ENCODE assay signal across 6 worm cellular contexts in the genomic region with DNA sequence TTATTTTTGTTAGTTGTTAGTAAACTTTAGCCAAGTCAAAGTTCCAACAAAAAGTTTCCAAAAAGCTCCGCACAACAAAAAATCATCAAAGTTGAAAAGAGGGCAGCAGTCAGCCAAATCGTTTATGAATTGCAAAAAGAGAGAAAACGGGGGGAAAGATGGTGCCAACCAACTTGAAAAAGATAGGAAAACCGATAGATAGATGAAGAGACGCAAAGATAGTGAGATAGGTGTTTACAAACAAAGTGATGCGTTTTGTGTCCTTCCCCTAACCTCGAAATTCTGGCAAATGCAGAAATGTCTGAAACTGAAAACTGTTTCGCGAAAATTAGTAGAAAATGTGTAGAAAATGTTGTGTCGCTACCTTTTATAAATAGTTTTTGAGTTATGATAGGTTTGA.
TF ChIP-seq lines count a peak whose summit lies in the region.

No protein-coding gene starts in this region.

TF ChIP-seq in whole organism, L1 larva, 84 proteins besides CTCF, POLR2A, EP300 and RAD21 (continues in another document):
- TF ChIP-seq pag-3 (tag; optimal IDR thresholded peaks at IDR 0.05; lab: Kevin White, UChicago; ENCODE audit: borderline replicate concordance, insufficient read depth) (no peak), snpc-4 (tag; optimal IDR thresholded peaks at IDR 0.05; lab: Kevin White, UChicago) (no peak), lin-14 (GFP tag; optimal IDR thresholded peaks at IDR 0.05; lab: Kevin White, UChicago) (peak; percentile 60), unc-30 (tag; optimal IDR thresholded peaks at IDR 0.05; lab: Kevin White, UChicago) (no peak), C16A3.4 (tag; optimal IDR thresholded peaks at IDR 0.05; lab: Kevin White, UChicago) (no peak), snu-23 (GFP tag; optimal IDR thresholded peaks at IDR 0.05; lab: Kevin White, UChicago) (peak; percentile 19), C34B4.2 (tag; optimal IDR thresholded peaks at IDR 0.05; lab: Kevin White, UChicago) (no peak), lsy-2 (tag; optimal IDR thresholded peaks at IDR 0.05; lab: Kevin White, UChicago) (peak in 1 of 2 experiments; percentile 38), rnt-1 (tag; optimal IDR thresholded peaks at IDR 0.05; lab: Kevin White, UChicago) (peak; percentile 31), aly-2 (tag; optimal IDR thresholded peaks at IDR 0.05; lab: Kevin White, UChicago) (no peak), nhr-84 (tag; optimal IDR thresholded peaks at IDR 0.05; lab: Kevin White, UChicago) (no peak), nhr-20 (tag; optimal IDR thresholded peaks at IDR 0.05; lab: Kevin White, UChicago) (no peak), sox-4 (tag; optimal IDR thresholded peaks at IDR 0.05; lab: Kevin White, UChicago) (no peak), tlp-1 (tag; optimal IDR thresholded peaks at IDR 0.05; lab: Kevin White, UChicago) (no peak)

TF ChIP-seq in whole organism, L2 larva, 48 proteins besides CTCF, POLR2A, EP300 and RAD21:
- peak; percentile 39 for TF ChIP-seq unc-55 (GFP tag; optimal IDR thresholded peaks at IDR 0.05; lab: Kevin White, UChicago)
- no peak for TF ChIP-seq nhr-25 (tag; optimal IDR thresholded peaks at IDR 0.05; lab: Kevin White, UChicago)
- no peak for TF ChIP-seq F13H6.1 (tag; optimal IDR thresholded peaks at IDR 0.05; lab: Kevin White, UChicago)
- TF ChIP-seq mdl-1 (tag; optimal IDR thresholded peaks at IDR 0.05; lab: Kevin White, UChicago), result peak in 1 of 2 experiments; percentile 24
- TF ChIP-seq crh-2 (tag; optimal IDR thresholded peaks at IDR 0.05; lab: Kevin White, UChicago), result peak; percentile 6
- TF ChIP-seq sma-9 (GFP tag; optimal IDR thresholded peaks at IDR 0.05; lab: Kevin White, UChicago), result peak; percentile 18
- no peak for TF ChIP-seq sma-9 (tag; optimal IDR thresholded peaks at IDR 0.05; lab: Kevin White, UChicago)
- TF ChIP-seq C34F6.9 (tag; optimal IDR thresholded peaks at IDR 0.05; lab: Kevin White, UChicago), result peak; percentile 27
- peak in 1 of 2 experiments; percentile 11 for TF ChIP-seq lsy-2 (tag; optimal IDR thresholded peaks at IDR 0.05; lab: Kevin White, UChicago)
- TF ChIP-seq nhr-129 (tag; optimal IDR thresholded peaks at IDR 0.05; lab: Kevin White, UChicago), result peak; percentile 36
- TF ChIP-seq lin-11 (tag; optimal IDR thresholded peaks at IDR 0.05; lab: Kevin White, UChicago), result no peak

TF ChIP-seq in whole organism, L3 larva, 47 proteins besides CTCF, POLR2A, EP300 and RAD21:
- TF ChIP-seq ztf-4 (tag; optimal IDR thresholded peaks at IDR 0.05; lab: Kevin White, UChicago), result no peak
- TF ChIP-seq fkh-2 (tag; optimal IDR thresholded peaks at IDR 0.05; lab: Kevin White, UChicago), result peak; percentile 55
- peak; percentile 19 for TF ChIP-seq elt-2 (tag; optimal IDR thresholded peaks at IDR 0.05; lab: Kevin White, UChicago)
- TF ChIP-seq pha-4 (tag; optimal IDR thresholded peaks at IDR 0.05; lab: Kevin White, UChicago), result peak; percentile 72
- no peak for TF ChIP-seq nhr-67 (tag; optimal IDR thresholded peaks at IDR 0.05; lab: Kevin White, UChicago)
TF ChIP-seq in whole organism, L3 larva: peak in this region for 3.

TF ChIP-seq in whole organism, L4 larva, 104 proteins besides CTCF, POLR2A, EP300 and RAD21:
- TF ChIP-seq nhr-10 (tag; optimal IDR thresholded peaks at IDR 0.05; lab: Kevin White, UChicago) (no peak), aha-1 (tag; lab: Kevin White, UChicago) (peak; percentile 88), nhr-28 (tag; optimal IDR thresholded peaks at IDR 0.05; lab: Kevin White, UChicago) (peak; percentile 15), lir-3 (tag; optimal IDR thresholded peaks at IDR 0.05; lab: Kevin White, UChicago) (no peak), unc-62 (GFP tag; optimal IDR thresholded peaks at IDR 0.05 in 1 of 2; lab: Kevin White, UChicago) (peak in 1 of 2 experiments; percentile 97), unc-62 (tag; optimal IDR thresholded peaks at IDR 0.05; lab: Kevin White, UChicago) (no peak), dpl-1 (GFP tag; optimal IDR thresholded peaks at IDR 0.05; lab: Kevin White, UChicago) (peak; percentile 25), hlh-11 (tag; optimal IDR thresholded peaks at IDR 0.05; lab: Kevin White, UChicago) (peak; percentile 12), lsy-2 (tag; optimal IDR thresholded peaks at IDR 0.05; lab: Kevin White, UChicago) (peak in 1 of 2 experiments; percentile 21), daf-16 (GFP tag; optimal IDR thresholded peaks at IDR 0.05; lab: Kevin White, UChicago) (peak in 1 of 2 experiments; percentile 27), daf-16 (tag; optimal IDR thresholded peaks at IDR 0.05; lab: Kevin White, UChicago) (peak; percentile 80), ceh-28 (tag; optimal IDR thresholded peaks at IDR 0.05; lab: Kevin White, UChicago) (no peak), dve-1 (tag; optimal IDR thresholded peaks at IDR 0.05; lab: Kevin White, UChicago; ENCODE audit: insufficient read depth) (peak; percentile 2)

TF ChIP-seq in whole organism, mixed stage, embryonic, 35 proteins besides CTCF, POLR2A, EP300 and RAD21:
- TF ChIP-seq hlh-1 (tag; optimal IDR thresholded peaks at IDR 0.05; lab: Kevin White, UChicago) (peak; percentile 11), blmp-1 (tag; optimal IDR thresholded peaks at IDR 0.05; lab: Kevin White, UChicago) (no peak), nhr-237 (tag; optimal IDR thresholded peaks at IDR 0.05; lab: Kevin White, UChicago) (no peak)

TF ChIP-seq in whole organism, young adult, 124 proteins besides CTCF, POLR2A, EP300 and RAD21:
- TF ChIP-seq nhr-80 (tag; optimal IDR thresholded peaks at IDR 0.05; lab: Kevin White, UChicago) (peak; percentile 37), cebp-1 (GFP tag; IDR thresholded peaks at IDR 0.05; lab: Robert Waterston, UW) (no peak), cebp-1 (tag; optimal IDR thresholded peaks at IDR 0.05; lab: Kevin White, UChicago) (no peak)
